Fruit fly (Drosophila melanogaster): ENCODE results near the gene CG31178.

The CG31178 gene

DNA sequence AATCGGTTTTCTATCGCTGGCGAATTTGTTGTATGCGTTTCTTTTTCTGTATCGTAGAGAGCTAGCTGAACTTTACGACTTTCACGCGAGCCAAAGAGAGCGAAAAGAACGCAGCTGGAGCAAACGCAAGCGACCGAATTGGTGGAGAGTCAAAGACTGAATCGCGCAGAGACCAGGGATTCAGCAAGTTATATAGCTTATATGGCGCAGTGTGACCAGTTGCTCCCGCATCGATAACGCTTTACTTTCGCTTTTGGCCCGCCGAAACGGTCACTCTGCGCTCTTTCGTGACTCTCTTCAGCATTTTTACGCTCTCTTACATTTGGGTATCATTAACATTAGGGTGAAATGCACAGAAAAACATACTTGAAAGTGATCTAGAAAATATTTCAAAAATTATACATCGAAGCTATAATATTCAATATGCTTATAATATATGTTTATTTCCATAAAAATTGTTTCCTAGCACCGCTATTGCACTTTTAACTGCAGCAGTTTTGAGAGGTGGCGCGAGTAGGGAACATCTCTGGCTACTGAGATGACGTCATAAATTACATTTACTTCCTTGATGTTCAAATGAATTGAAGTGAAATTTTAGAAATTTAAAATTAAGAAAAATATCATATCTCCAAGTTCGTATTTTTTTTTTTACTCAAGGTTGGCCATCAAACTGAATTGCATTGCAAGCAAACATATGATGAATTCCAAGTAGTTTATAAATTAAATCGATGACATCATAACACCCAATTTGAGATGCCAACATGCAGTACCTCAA, 17.3 kb upstream of the CG31178 start, which contains the start of gene glec:
Gene glec (minus strand): TSS at position 169 of the 775 bp plus-strand sequence.
- TF ChIP-seq Dll (optimal IDR thresholded peaks at IDR 0.05), result no peak

- TF ChIP-seq CG8478 (optimal IDR thresholded peaks at IDR 0.05), result no peak
- TF ChIP-seq usp (GFP tag; optimal IDR thresholded peaks at IDR 0.05), result no peak
- no peak for TF ChIP-seq psq (optimal IDR thresholded peaks at IDR 0.05)
- TF ChIP-seq EcR (GFP tag; optimal IDR thresholded peaks at IDR 0.05), result no peak
- TF ChIP-seq Dll (optimal IDR thresholded peaks at IDR 0.05), result no peak
- TF ChIP-seq pan (optimal IDR thresholded peaks at IDR 0.05), result no peak
Measured at dm6 chr3R:21856873-21857243, 16.7 kb upstream of the CG31178 start.

dm6 chr3R:21857509-21857908, 16.0 kb upstream of the CG31178 start:
- TF ChIP-seq psq (optimal IDR thresholded peaks at IDR 0.05), result no peak
- TF ChIP-seq CG8478 (optimal IDR thresholded peaks at IDR 0.05), result no peak
- TF ChIP-seq Dll (optimal IDR thresholded peaks at IDR 0.05), result no peak
- TF ChIP-seq usp (GFP tag; optimal IDR thresholded peaks at IDR 0.05), result no peak
- no peak for TF ChIP-seq EcR (GFP tag; optimal IDR thresholded peaks at IDR 0.05)
- no peak for TF ChIP-seq pan (optimal IDR thresholded peaks at IDR 0.05)

- TF ChIP-seq usp (GFP tag; optimal IDR thresholded peaks at IDR 0.05), result no peak
- TF ChIP-seq Dll (optimal IDR thresholded peaks at IDR 0.05), result no peak
- no peak for TF ChIP-seq psq (optimal IDR thresholded peaks at IDR 0.05)
- no peak for TF ChIP-seq pan (optimal IDR thresholded peaks at IDR 0.05)
- TF ChIP-seq EcR (GFP tag; optimal IDR thresholded peaks at IDR 0.05), result no peak
- no peak for TF ChIP-seq CG8478 (optimal IDR thresholded peaks at IDR 0.05)
Measured at dm6 chr3R:21858290-21858875, 15.2 kb upstream of the CG31178 start.

dm6 chr3R:21859509-21859908, 14.0 kb upstream of the CG31178 start:
- TF ChIP-seq EcR (GFP tag; optimal IDR thresholded peaks at IDR 0.05) (no peak), Dll (optimal IDR thresholded peaks at IDR 0.05) (no peak), pan (optimal IDR thresholded peaks at IDR 0.05) (no peak), CG8478 (optimal IDR thresholded peaks at IDR 0.05) (no peak), psq (optimal IDR thresholded peaks at IDR 0.05) (no peak), usp (GFP tag; optimal IDR thresholded peaks at IDR 0.05) (no peak)

dm6 chr3R:21862137-21862850, 11.2 kb upstream of the CG31178 start:
- TF ChIP-seq usp (GFP tag; optimal IDR thresholded peaks at IDR 0.05), result no peak
- no peak for TF ChIP-seq CG8478 (optimal IDR thresholded peaks at IDR 0.05)
- no peak for TF ChIP-seq Dll (optimal IDR thresholded peaks at IDR 0.05)
- no peak for TF ChIP-seq EcR (GFP tag; optimal IDR thresholded peaks at IDR 0.05)
- TF ChIP-seq pan (optimal IDR thresholded peaks at IDR 0.05), result no peak
- TF ChIP-seq psq (optimal IDR thresholded peaks at IDR 0.05), result no peak

dm6 chr3R:21862868-21863267, 10.7 kb upstream of the CG31178 start:
- TF ChIP-seq CG8478 (optimal IDR thresholded peaks at IDR 0.05) (no peak), pan (optimal IDR thresholded peaks at IDR 0.05) (no peak), EcR (GFP tag; optimal IDR thresholded peaks at IDR 0.05) (no peak), psq (optimal IDR thresholded peaks at IDR 0.05) (no peak), Dll (optimal IDR thresholded peaks at IDR 0.05) (no peak), usp (GFP tag; optimal IDR thresholded peaks at IDR 0.05) (no peak)

DNA sequence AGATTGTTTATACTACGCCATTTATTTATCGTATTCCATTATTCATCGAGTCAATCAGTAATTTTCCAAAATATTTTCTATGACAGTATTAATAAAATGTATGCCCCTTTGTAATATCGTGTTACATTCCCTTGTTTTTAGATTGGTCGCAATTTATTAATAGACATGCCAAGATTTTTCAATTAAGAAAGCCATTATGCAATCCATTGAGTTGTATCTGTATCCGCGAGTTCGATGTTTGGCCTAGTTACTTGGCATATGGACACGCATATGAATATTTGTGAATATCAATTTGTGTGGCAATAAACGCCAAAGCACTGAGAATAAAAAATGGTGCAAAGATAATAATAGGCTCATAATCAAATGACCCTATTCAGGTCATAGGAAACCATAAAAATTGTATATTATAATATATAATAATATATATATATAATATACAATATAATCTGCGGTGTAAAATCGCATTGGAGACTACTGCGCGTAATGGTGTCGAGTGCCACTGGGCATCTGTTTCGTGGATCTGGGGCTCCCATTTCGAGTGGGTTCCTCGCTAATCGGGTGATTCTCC, 9.6 kb upstream of the CG31178 start:
- TF ChIP-seq CG8478 (optimal IDR thresholded peaks at IDR 0.05) (no peak), psq (optimal IDR thresholded peaks at IDR 0.05) (no peak)

- TF ChIP-seq CG8478 (optimal IDR thresholded peaks at IDR 0.05), result no peak
- TF ChIP-seq usp (GFP tag; optimal IDR thresholded peaks at IDR 0.05), result no peak
- no peak for TF ChIP-seq psq (optimal IDR thresholded peaks at IDR 0.05)
- TF ChIP-seq Dll (optimal IDR thresholded peaks at IDR 0.05), result no peak
- TF ChIP-seq pan (optimal IDR thresholded peaks at IDR 0.05), result no peak
- no peak for TF ChIP-seq EcR (GFP tag; optimal IDR thresholded peaks at IDR 0.05)
Measured at dm6 chr3R:21864484-21864883, 9.1 kb upstream of the CG31178 start.

- TF ChIP-seq usp (GFP tag; optimal IDR thresholded peaks at IDR 0.05) (no peak), psq (optimal IDR thresholded peaks at IDR 0.05) (no peak), CG8478 (optimal IDR thresholded peaks at IDR 0.05) (no peak), EcR (GFP tag; optimal IDR thresholded peaks at IDR 0.05) (no peak), Dll (optimal IDR thresholded peaks at IDR 0.05) (no peak), pan (optimal IDR thresholded peaks at IDR 0.05) (no peak)
Measured at dm6 chr3R:21864992-21865391, 8.5 kb upstream of the CG31178 start, which contains the start of gene lsn. TSS of gene lsn (plus strand) at chr3R:21865168.

DNA sequence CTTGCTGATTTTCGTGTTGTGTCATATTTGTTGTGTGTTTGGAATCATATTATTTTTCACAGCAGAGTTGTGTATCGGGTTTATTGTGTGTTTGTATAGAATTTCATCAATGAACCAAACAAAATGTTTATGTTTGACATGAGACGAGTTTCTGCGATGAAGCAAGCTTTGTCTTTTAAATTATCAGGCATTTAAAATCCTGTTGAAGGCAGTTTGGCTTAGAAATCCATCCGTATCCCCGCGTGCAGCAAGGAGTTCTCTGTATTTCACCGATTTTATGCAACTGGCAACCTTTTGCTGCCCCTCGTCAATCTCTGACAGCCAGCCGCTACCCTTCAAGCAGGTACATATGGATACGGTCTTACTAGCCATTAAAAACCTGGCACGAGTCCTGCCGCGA, 5.7 kb upstream of the CG31178 start, which contains the start of the genes CG6569 and Cby:
Gene CG6569 (minus strand): TSS at position 101 of the 400 bp plus-strand sequence.
Gene Cby (plus strand): TSS at position 185 of the 400 bp plus-strand sequence.
- TF ChIP-seq CG8478 (optimal IDR thresholded peaks at IDR 0.05) (no peak), pan (optimal IDR thresholded peaks at IDR 0.05) (no peak), usp (GFP tag; optimal IDR thresholded peaks at IDR 0.05) (no peak), EcR (GFP tag; optimal IDR thresholded peaks at IDR 0.05) (no peak), psq (optimal IDR thresholded peaks at IDR 0.05) (no peak), Dll (optimal IDR thresholded peaks at IDR 0.05) (no peak)

Measured in whole organism.